Worm (Caenorhabditis elegans) whole organism, young adult: Measurements from ENCODE around the gene taf-8.

Source experiments
- B0336.3 ChIP-seq: fragments of 200-800 bp; sonication (Bioruptor generic); IDR thresholded peaks from 2 replicates; pipeline ENCODE4 v1.3.6; 2022; ENCODE audit warnings: missing genetic modification characterization, missing compliant biosample characterization
- C17E4.6 ChIP-seq: fragments of 200-800 bp; sonication (Bioruptor generic); IDR thresholded peaks from 2 replicates; pipeline ENCODE4 v1.3.6; 2022; ENCODE audit warnings: missing genetic modification reagents, missing genetic modification characterization, missing compliant biosample characterization
- D2030.7 ChIP-seq: fragments of 200-800 bp; sonication (Bioruptor generic); IDR thresholded peaks from 2 replicates; pipeline ENCODE4 v1.3.6; 2022; ENCODE audit warnings: missing genetic modification reagents, missing genetic modification characterization, missing compliant biosample characterization
- F22D6.2 ChIP-seq: sonication (generic microtip); optimal IDR thresholded peaks from 2 replicates; lab custom pipeline; 2016; ENCODE audit warnings: mild to moderate bottlenecking, missing genetic modification characterization, missing compliant biosample characterization
- F23B12.7 ChIP-seq: sonication (generic microtip); optimal IDR thresholded peaks from 2 replicates; lab custom pipeline; 2017; ENCODE audit warnings: missing genetic modification characterization, mild to moderate bottlenecking, missing compliant biosample characterization, antibody characterized with exemption, moderate library complexity; ENCODE audit not compliant: insufficient read depth
- F57A8.1 ChIP-seq: fragments of 200-800 bp; sonication (Bioruptor generic); optimal IDR thresholded peaks from 2 replicates; lab custom pipeline; 2018; ENCODE audit warnings: mild to moderate bottlenecking, missing genetic modification characterization, moderate library complexity, missing compliant biosample characterization
- Y56A3A.18 ChIP-seq: fragments of 200-800 bp; sonication (Bioruptor generic); IDR thresholded peaks from 2 replicates; pipeline ENCODE4 v1.3.6; 2022; ENCODE audit warnings: missing genetic modification reagents, missing genetic modification characterization, missing compliant biosample characterization
- Y79H2A.3 ChIP-seq: fragments of 200-800 bp; sonication (Bioruptor generic); conservative IDR thresholded peaks from 2 replicates; pipeline ENCODE4 v1.3.6; 2022; ENCODE audit warnings: missing genetic modification reagents, missing genetic modification characterization, missing compliant biosample characterization
- Y95B8A.8 ChIP-seq: fragments of 200-800 bp; sonication (Bioruptor generic); IDR thresholded peaks from 2 replicates; pipeline ENCODE4 v1.3.6; 2022; ENCODE audit warnings: missing genetic modification reagents, missing genetic modification characterization, missing compliant biosample characterization
- ZK185.1 ChIP-seq: sonication (generic microtip); optimal IDR thresholded peaks from 2 replicates; lab custom pipeline; 2016; ENCODE audit warnings: mild to moderate bottlenecking, missing genetic modification characterization, missing compliant biosample characterization; ENCODE audit not compliant: poor library complexity, severe bottlenecking
- ama-1 ChIP-seq, 3 experiments: fragments of 150-350 bp in 1 of 3; sonication (generic microtip) in 2 of 3; optimal IDR thresholded peaks; 2 replicates each; lab custom pipeline; 2014 to 2018; ENCODE audit warnings: missing biosample characterization in 2 of 3, missing genetic modification characterization in 2 of 3, missing genetic modification reagents in 2 of 3
- aptf-3 ChIP-seq: fragments of 200-800 bp; sonication (Bioruptor generic); IDR thresholded peaks from 2 replicates; pipeline ENCODE4 v1.3.6; 2022; ENCODE audit warnings: missing genetic modification characterization, missing compliant biosample characterization
- atf-7 ChIP-seq: sonication (generic microtip); optimal IDR thresholded peaks from 2 replicates; lab custom pipeline; 2017; ENCODE audit warnings: mild to moderate bottlenecking, missing genetic modification characterization, missing compliant biosample characterization
- attf-3 ChIP-seq: fragments of 200-800 bp; sonication (Bioruptor generic); conservative IDR thresholded peaks from 2 replicates; pipeline ENCODE4 v1.3.6; 2022; ENCODE audit warnings: missing genetic modification reagents, missing genetic modification characterization, missing compliant biosample characterization
- ceh-27 ChIP-seq: fragments of 200-800 bp; sonication (Bioruptor generic); optimal IDR thresholded peaks from 2 replicates; lab custom pipeline; 2018; ENCODE audit warnings: mild to moderate bottlenecking, missing genetic modification characterization, moderate library complexity, missing compliant biosample characterization
- chd-7 ChIP-seq: sonication (generic microtip); optimal IDR thresholded peaks from 2 replicates; lab custom pipeline; 2016; ENCODE audit warnings: mild to moderate bottlenecking, missing genetic modification characterization, moderate library complexity, missing compliant biosample characterization
- dox-1 ChIP-seq: fragments of 200-800 bp; sonication (Bioruptor generic); IDR thresholded peaks from 2 replicates; pipeline ENCODE4 v1.3.6; 2022; ENCODE audit warnings: missing genetic modification reagents, missing genetic modification characterization, missing compliant biosample characterization
- egl-18 ChIP-seq: fragments of 200-800 bp; sonication (Bioruptor generic); IDR thresholded peaks from 2 replicates; pipeline ENCODE4 v1.3.6; 2022; ENCODE audit warnings: missing genetic modification reagents, missing genetic modification characterization, missing compliant biosample characterization
- egl-44 ChIP-seq: fragments of 200-800 bp; sonication (Bioruptor generic); IDR thresholded peaks from 2 replicates; pipeline ENCODE4 v1.3.6; 2022; ENCODE audit warnings: missing genetic modification reagents, missing genetic modification characterization, missing compliant biosample characterization
- ekl-4 ChIP-seq: fragments of 200-800 bp; sonication (Bioruptor generic); IDR thresholded peaks from 2 replicates; pipeline ENCODE4 v1.3.6; 2022; ENCODE audit warnings: missing genetic modification reagents, missing genetic modification characterization, missing compliant biosample characterization
- him-1 ChIP-seq: sonication (generic microtip); optimal IDR thresholded peaks from 2 replicates; lab custom pipeline; 2016; ENCODE audit warnings: missing genotype, missing genetic modification reagents, missing genetic modification characterization, missing compliant biosample characterization
- hlh-12 ChIP-seq: sonication (generic microtip); optimal IDR thresholded peaks from 2 replicates; lab custom pipeline; 2016; ENCODE audit warnings: missing genetic modification characterization, missing compliant biosample characterization
- hmg-1.2 ChIP-seq: fragments of 200-800 bp; sonication (Bioruptor generic); IDR thresholded peaks from 2 replicates; pipeline ENCODE4 v1.3.6; 2022; ENCODE audit warnings: missing genetic modification reagents, missing genetic modification characterization, missing compliant biosample characterization
- hrde-1 ChIP-seq: sonication (generic microtip); optimal IDR thresholded peaks from 2 replicates; lab custom pipeline; 2016; ENCODE audit warnings: missing genetic modification characterization, mild to moderate bottlenecking, missing compliant biosample characterization, moderate library complexity, missing genotype, missing genetic modification reagents, borderline replicate concordance
- let-607 ChIP-seq, 2 experiments: fragments of 200-800 bp in 1 of 2; sonication (Bioruptor generic) in 1 of 2; sonication (generic microtip) in 1 of 2; optimal IDR thresholded peaks; 2 replicates each; lab custom pipeline; 2016 to 2018; ENCODE audit warnings: mild to moderate bottlenecking in 2 of 2, missing compliant biosample characterization in 2 of 2, missing genetic modification characterization in 2 of 2, moderate library complexity in 2 of 2, missing genotype in 1 of 2
- madf-10 ChIP-seq: sonication (generic microtip); optimal IDR thresholded peaks from 2 replicates; lab custom pipeline; 2016; ENCODE audit warnings: mild to moderate bottlenecking, missing genetic modification characterization, missing compliant biosample characterization
- mcd-1 ChIP-seq: fragments of 200-800 bp; sonication (Bioruptor generic); IDR thresholded peaks from 2 replicates; pipeline ENCODE4 v1.3.6; 2022; ENCODE audit warnings: missing genetic modification reagents, missing genetic modification characterization, missing compliant biosample characterization
- nfya-1 ChIP-seq: sonication (generic microtip); optimal IDR thresholded peaks from 2 replicates; lab custom pipeline; 2017; ENCODE audit warnings: antibody characterized with exemption, missing compliant biosample characterization, missing genetic modification characterization, borderline replicate concordance; ENCODE audit not compliant: insufficient read depth
- nfya-2 ChIP-seq: fragments of 200-800 bp; sonication (Bioruptor generic); IDR thresholded peaks from 2 replicates; pipeline ENCODE4 v1.3.6; 2022; ENCODE audit warnings: missing genetic modification reagents, missing genetic modification characterization, missing compliant biosample characterization
- nhr-80 ChIP-seq: sonication (generic microtip); optimal IDR thresholded peaks from 2 replicates; lab custom pipeline; 2016; ENCODE audit warnings: missing genetic modification characterization, missing compliant biosample characterization
- pbrm-1 ChIP-seq: fragments of 200-800 bp; sonication (Bioruptor generic); IDR thresholded peaks from 2 replicates; pipeline ENCODE4 v1.3.6; 2022; ENCODE audit warnings: missing genetic modification reagents, missing genetic modification characterization, missing compliant biosample characterization
- pha-4 ChIP-seq: fragments of 150-350 bp; sonication (generic microtip); optimal IDR thresholded peaks from 2 replicates; lab custom pipeline; 2014; ENCODE audit warnings: missing biosample characterization, missing genetic modification reagents, missing genetic modification characterization
- rec-8 ChIP-seq, 2 experiments: sonication (generic microtip); optimal IDR thresholded peaks; 2 replicates each; lab custom pipeline; 2016; ENCODE audit warnings: mild to moderate bottlenecking in 2 of 2, missing genetic modification characterization in 2 of 2, missing genetic modification reagents in 2 of 2, missing genotype in 2 of 2, missing biosample characterization in 1 of 2, missing compliant biosample characterization in 1 of 2, moderate library complexity in 1 of 2
- repo-1 ChIP-seq: sonication (generic microtip); optimal IDR thresholded peaks from 2 replicates; lab custom pipeline; 2017; ENCODE audit warnings: mild to moderate bottlenecking, missing genetic modification characterization, missing compliant biosample characterization
- sptf-2 ChIP-seq: fragments of 200-800 bp; sonication (Bioruptor generic); optimal IDR thresholded peaks from 2 replicates; lab custom pipeline; 2018; ENCODE audit warnings: mild to moderate bottlenecking, missing genetic modification characterization, missing compliant biosample characterization
- tbp1 ChIP-seq: fragments of 200-800 bp; sonication (Bioruptor generic); optimal IDR thresholded peaks from 2 replicates; lab custom pipeline; 2018; ENCODE audit warnings: mild to moderate bottlenecking, missing genetic modification characterization, missing compliant biosample characterization
- tlf-1 ChIP-seq: fragments of 200-800 bp; sonication (Bioruptor generic); optimal IDR thresholded peaks from 2 replicates; lab custom pipeline; 2018; ENCODE audit warnings: mild to moderate bottlenecking, missing genetic modification characterization, missing compliant biosample characterization
- unc-130 ChIP-seq: sonication (generic microtip); optimal IDR thresholded peaks from 2 replicates; lab custom pipeline; 2016; ENCODE audit warnings: missing genetic modification reagents, missing genetic modification characterization, missing compliant biosample characterization
- unc-62 ChIP-seq: fragments of 150-350 bp; optimal IDR thresholded peaks from 2 replicates; lab custom pipeline; 2014; ENCODE audit warnings: missing biosample characterization, missing genetic modification reagents, missing genetic modification characterization
- zfh-2 ChIP-seq: fragments of 200-800 bp; sonication (Bioruptor generic); conservative IDR thresholded peaks from 2 replicates; pipeline ENCODE4 v1.3.6; 2022; ENCODE audit warnings: missing genetic modification reagents, missing genetic modification characterization, missing compliant biosample characterization
- ztf-25 ChIP-seq: fragments of 200-800 bp; sonication (Bioruptor generic); IDR thresholded peaks from 2 replicates; pipeline ENCODE4 v1.3.6; 2022; ENCODE audit warnings: missing genetic modification reagents, missing genetic modification characterization, missing compliant biosample characterization
- ztf-3 ChIP-seq: fragments of 200-800 bp; sonication (Bioruptor generic); optimal IDR thresholded peaks from 2 replicates; lab custom pipeline; 2018; ENCODE audit warnings: mild to moderate bottlenecking, missing genetic modification characterization, missing compliant biosample characterization

Gene taf-8

DNA sequence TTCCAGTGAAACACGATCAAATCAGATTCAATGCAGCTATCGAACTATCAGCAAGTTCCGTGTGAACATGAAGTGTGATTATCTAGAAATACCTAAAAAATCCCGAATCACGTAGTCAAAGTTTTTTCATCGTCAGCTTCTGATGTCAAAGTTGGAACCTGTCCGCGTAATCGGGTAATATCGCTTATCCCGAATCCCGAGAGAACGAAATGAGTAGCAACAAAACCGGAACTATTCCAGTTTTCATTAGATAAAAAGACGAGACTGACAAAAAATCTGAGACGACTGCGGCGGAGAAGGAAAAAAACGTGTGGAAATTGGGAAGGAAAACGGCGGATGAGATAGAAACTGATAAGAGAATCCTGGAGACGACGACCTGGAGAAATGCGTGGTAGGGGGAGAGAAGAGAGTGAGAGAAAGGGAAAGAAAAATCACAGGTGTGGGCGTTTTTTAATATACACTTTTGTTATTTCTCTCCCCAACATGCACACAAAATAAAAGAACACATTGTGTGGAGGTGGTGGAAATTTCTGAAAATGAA, 49.1 kb upstream of the taf-8 start:
- TF ChIP-seq aptf-3: no peak
- TF ChIP-seq B0336.3 (GFP tag; lab: Robert Waterston, UW): no peak
- TF ChIP-seq hlh-12 (tag; lab: Kevin White, UChicago): no peak
- TF ChIP-seq nfya-1: no peak
- TF ChIP-seq Y56A3A.18 (GFP tag; lab: Robert Waterston, UW): 0 out of 2 replicates have a peak, but pooled peaks have one; percentile 28
- no peak for TF ChIP-seq F22D6.2
- TF ChIP-seq ztf-25 (GFP tag; lab: Robert Waterston, UW): no peak
- TF ChIP-seq egl-18 (GFP tag; lab: Robert Waterston, UW): no peak
- no peak for TF ChIP-seq pbrm-1 (GFP tag; lab: Robert Waterston, UW)
- 0 out of 2 replicates have a peak, but pooled peaks have one; percentile 8 for TF ChIP-seq mcd-1
- TF ChIP-seq ama-1 (optimal IDR thresholded peaks at IDR 0.05; lab: Kevin White, UChicago): peak; percentile 89
- no peak for TF ChIP-seq ama-1 (GFP tag; optimal IDR thresholded peaks at IDR 0.05; lab: Kevin White, UChicago)
- TF ChIP-seq attf-3: no peak
- peak; percentile 41; the same call in 1 of the 2 replicates for TF ChIP-seq zfh-2 (GFP tag; lab: Robert Waterston, UW)
- no peak for TF ChIP-seq unc-130
- TF ChIP-seq, all 124 proteins: peak for 4

DNA sequence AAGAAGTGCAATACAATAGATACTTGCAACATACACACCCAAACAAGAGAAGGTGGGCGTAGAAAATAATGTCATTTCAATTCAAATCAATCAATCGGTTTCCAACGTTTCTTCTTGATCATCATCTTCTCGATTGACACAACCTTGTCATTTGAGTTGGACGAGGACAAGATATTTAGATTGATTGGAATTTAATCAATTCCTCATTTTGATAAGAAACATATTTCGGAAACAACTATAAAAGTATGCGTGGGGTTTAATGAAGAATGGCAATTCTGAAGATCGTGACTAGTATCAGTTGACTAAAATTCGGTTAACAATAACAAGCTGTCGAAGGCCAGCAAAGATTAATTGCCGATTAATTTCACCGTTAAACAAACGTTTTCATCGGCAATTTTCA, 48.5 kb upstream of the taf-8 start:
- no peak for TF ChIP-seq rec-8 (tag; optimal IDR thresholded peaks at IDR 0.05; lab: Kevin White, UChicago)
- peak; percentile 29 for TF ChIP-seq ZK185.1 (tag; lab: Kevin White, UChicago)
- TF ChIP-seq nhr-80 (tag; lab: Kevin White, UChicago): peak; percentile 72
- peak; percentile 93 to 94 for TF ChIP-seq let-607 (tag; optimal IDR thresholded peaks at IDR 0.05; lab: Kevin White, UChicago)

ce11 chrII:9621121-9621520, 48.0 kb upstream of the taf-8 start:
- TF ChIP-seq ekl-4 (GFP tag; lab: Robert Waterston, UW) (peak; percentile 27; the same call in 1 of the 2 replicates), zfh-2 (GFP tag; lab: Robert Waterston, UW) (peak; percentile 41), egl-44 (GFP tag; lab: Robert Waterston, UW) (no peak), madf-10 (tag; lab: Kevin White, UChicago) (no peak), pha-4 (peak; percentile 43), mcd-1 (0 out of 2 replicates have a peak, but pooled peaks have one; percentile 35), egl-18 (GFP tag; lab: Robert Waterston, UW) (no peak), ceh-27 (GFP tag; lab: Kevin White, UChicago) (no peak), hmg-1.2 (GFP tag; lab: Robert Waterston, UW) (peak; percentile 14; the same call in 1 of the 2 replicates), ama-1 (optimal IDR thresholded peaks at IDR 0.05; lab: Kevin White, UChicago) (peak; percentile 33), ama-1 (GFP tag; optimal IDR thresholded peaks at IDR 0.05; lab: Kevin White, UChicago) (no peak), dox-1 (0 out of 2 replicates have a peak, but pooled peaks have one; percentile 14)

DNA sequence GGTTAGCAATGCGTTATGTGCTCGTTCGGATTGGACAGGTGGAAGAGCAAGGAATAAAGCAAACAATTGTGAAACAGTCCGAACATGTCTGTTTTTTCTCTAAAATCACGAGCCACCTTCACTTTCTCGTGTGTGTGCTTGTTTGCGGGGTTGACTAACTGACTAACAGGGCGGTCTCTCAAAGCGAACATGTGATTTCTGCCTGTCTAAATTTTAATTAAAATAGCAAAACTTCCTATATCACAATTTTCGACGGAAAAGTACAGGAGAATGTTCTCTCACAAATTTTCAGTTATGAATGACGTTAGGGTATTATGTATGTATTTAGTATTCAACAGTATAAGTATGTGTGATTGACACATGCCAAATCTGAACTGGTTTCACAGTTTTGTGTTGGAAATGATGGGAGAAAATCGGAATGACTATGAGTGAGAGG, 47.2 kb upstream of the taf-8 start:
- TF ChIP-seq nhr-80 (tag; lab: Kevin White, UChicago) (peak; percentile 92), Y95B8A.8 (GFP tag; lab: Robert Waterston, UW) (no peak), sptf-2 (GFP tag; lab: Kevin White, UChicago) (no peak), ztf-3 (GFP tag; lab: Kevin White, UChicago) (no peak), atf-7 (tag; lab: Kevin White, UChicago) (peak; percentile 48), hrde-1 (tag; lab: Kevin White, UChicago) (no peak), unc-62 (GFP tag; lab: Kevin White, UChicago) (peak; percentile 96), madf-10 (tag; lab: Kevin White, UChicago) (no peak), tlf-1 (peak; percentile 39), tbp1 (GFP tag; lab: Kevin White, UChicago) (no peak), F57A8.1 (GFP tag; lab: Kevin White, UChicago) (no peak), F23B12.7 (tag; lab: Kevin White, UChicago) (no peak), chd-7 (tag; lab: Kevin White, UChicago) (no peak), nfya-2 (GFP tag; lab: Robert Waterston, UW) (no peak), C17E4.6 (no peak), him-1 (no peak), repo-1 (tag; lab: Kevin White, UChicago) (no peak), dox-1 (peak; percentile 45; the same call in 1 of the 2 replicates), Y79H2A.3 (GFP tag; lab: Robert Waterston, UW) (no peak), let-607 (tag; optimal IDR thresholded peaks at IDR 0.05; lab: Kevin White, UChicago) (peak; percentile 95 to 97), D2030.7 (GFP tag; lab: Robert Waterston, UW) (no peak)
